Worm (Caenorhabditis elegans) whole organism, L3 larva: ENCODE results near the gene bus-18.

Experiments
- ceh-28 ChIP-seq: fragments of 150-350 bp; optimal IDR thresholded peaks from 2 replicates; lab custom pipeline; 2014; ENCODE audit warnings: missing biosample characterization, missing genetic modification reagents, missing genetic modification characterization
- elt-1 ChIP-seq: fragments of 150-350 bp; optimal IDR thresholded peaks from 2 replicates; lab custom pipeline; 2014; ENCODE audit warnings: missing biosample characterization, missing genetic modification characterization
- elt-2 ChIP-seq: sonication (generic microtip); optimal IDR thresholded peaks from 2 replicates; lab custom pipeline; 2016; ENCODE audit warnings: missing genetic modification reagents, mild to moderate bottlenecking, missing genetic modification characterization, missing compliant biosample characterization
- sea-2 ChIP-seq: fragments of 150-350 bp; sonication (generic microtip); optimal IDR thresholded peaks from 4 replicates; lab custom pipeline; 2014; ENCODE audit warnings: missing biosample characterization, missing genetic modification reagents, missing genetic modification characterization
- tbx-2 ChIP-seq: sonication (generic microtip); optimal IDR thresholded peaks from 2 replicates; lab custom pipeline; 2016; ENCODE audit warnings: mild to moderate bottlenecking, missing genetic modification characterization, missing compliant biosample characterization
- zag-1 ChIP-seq: fragments of 150-350 bp; optimal IDR thresholded peaks from 2 replicates; lab custom pipeline; 2014; ENCODE audit warnings: missing biosample characterization, missing genetic modification characterization

DNA sequence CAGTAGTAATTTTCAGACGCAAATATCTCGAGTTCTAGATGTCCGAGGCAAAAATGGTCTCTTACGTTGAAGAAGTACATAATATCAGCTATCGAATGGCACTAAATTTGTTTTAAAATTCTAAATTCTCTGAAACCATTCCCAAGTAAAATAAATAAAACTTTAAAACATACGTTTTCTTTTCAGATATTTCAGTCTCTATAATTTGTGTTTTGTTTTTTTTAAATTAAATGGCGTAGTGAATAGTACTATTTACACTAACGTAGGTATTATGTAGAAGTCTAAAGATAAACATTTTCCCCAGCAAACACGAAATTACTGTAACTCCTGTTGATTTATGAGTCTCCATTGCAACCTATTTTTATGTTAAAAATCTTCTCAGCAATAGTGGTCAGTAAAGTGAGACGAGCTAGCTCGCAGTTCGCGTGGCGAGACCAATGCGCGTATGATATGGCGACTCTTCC, 43.8 kb downstream of the bus-18 start:
- TF ChIP-seq sea-2 (no peak), ceh-28 (tag; lab: Kevin White, UChicago) (no peak), tbx-2 (tag; lab: Kevin White, UChicago) (no peak), elt-2 (tag; lab: Kevin White, UChicago) (no peak), elt-1 (tag; lab: Kevin White, UChicago) (no peak), zag-1 (tag; lab: Kevin White, UChicago) (no peak)
